Fruit fly (Drosophila melanogaster) whole organism, embryonic: Measurements from ENCODE around the gene Pgd.

Experiments
- Ada2b ChIP-seq: fragments of 200-800 bp; sonication (Bioruptor generic); IDR thresholded peaks from 2 replicates; pipeline ENCODE4 v1.3.6; 2022; ENCODE audit warnings: missing biosample characterization, missing genetic modification characterization
- Asciz ChIP-seq: fragments of 200-800 bp; sonication (Bioruptor generic); optimal IDR thresholded peaks from 2 replicates; lab custom pipeline; 2017; ENCODE audit warnings: missing biosample characterization, mild to moderate bottlenecking, missing genetic modification characterization, missing genetic modification reagents
- CG1024 ChIP-seq: fragments of 200-800 bp; sonication (Bioruptor generic); IDR thresholded peaks from 2 replicates; pipeline ENCODE4 v1.3.6; 2022; ENCODE audit warnings: missing biosample characterization, missing genetic modification characterization
- CG10565 ChIP-seq: fragments of 200-800 bp; sonication (Bioruptor generic); optimal IDR thresholded peaks from 3 replicates; lab custom pipeline; 2016; ENCODE audit warnings: missing biosample characterization, mild to moderate bottlenecking, missing genetic modification characterization
- CG10979 ChIP-seq: fragments of 200-800 bp; sonication (Bioruptor generic); optimal IDR thresholded peaks from 2 replicates; lab custom pipeline; 2018; ENCODE audit warnings: missing biosample characterization, mild to moderate bottlenecking, missing genetic modification characterization, moderate library complexity
- CG11085 ChIP-seq: fragments of 200-800 bp; sonication (Bioruptor generic); IDR thresholded peaks from 2 replicates; pipeline ENCODE4 v1.3.6; 2022; ENCODE audit warnings: missing biosample characterization, missing genetic modification characterization
- CG11093 ChIP-seq: fragments of 200-800 bp; sonication (Bioruptor generic); IDR thresholded peaks from 3 replicates; pipeline ENCODE4 v1.3.6; 2022; ENCODE audit warnings: missing biosample characterization, missing genetic modification characterization
- CG12071 ChIP-seq: fragments of 200-800 bp; sonication (Bioruptor generic); optimal IDR thresholded peaks from 3 replicates; lab custom pipeline; 2018; ENCODE audit warnings: missing biosample characterization, mild to moderate bottlenecking, missing genetic modification characterization
- CG12219 ChIP-seq: fragments of 200-800 bp; sonication (Bioruptor generic); optimal IDR thresholded peaks from 3 replicates; lab custom pipeline; 2018; ENCODE audit warnings: missing biosample characterization, mild to moderate bottlenecking, missing genetic modification characterization
- CG12391 ChIP-seq: fragments of 200-800 bp; sonication (Bioruptor generic); optimal IDR thresholded peaks from 3 replicates; lab custom pipeline; 2018; ENCODE audit warnings: missing biosample characterization, mild to moderate bottlenecking, missing genetic modification characterization, moderate library complexity
- CG13123 ChIP-seq: fragments of 200-800 bp; sonication (Bioruptor generic); optimal IDR thresholded peaks from 2 replicates; lab custom pipeline; 2016; ENCODE audit warnings: missing biosample characterization, missing genetic modification characterization
- CG14441 ChIP-seq: fragments of 200-800 bp; sonication (Bioruptor generic); IDR thresholded peaks from 2 replicates; pipeline ENCODE4 v1.3.6; 2022; ENCODE audit warnings: missing biosample characterization, missing genetic modification characterization
- CG14860 ChIP-seq: fragments of 200-800 bp; sonication (Bioruptor generic); IDR thresholded peaks from 3 replicates; pipeline ENCODE4 v1.3.6; 2022; ENCODE audit warnings: missing biosample characterization, missing genetic modification characterization; ENCODE audit not compliant: partially characterized antibody
- CG1529 ChIP-seq: fragments of 200-800 bp; sonication (Bioruptor generic); optimal IDR thresholded peaks from 3 replicates; lab custom pipeline; 2018; ENCODE audit warnings: missing biosample characterization, missing genetic modification characterization
- CG17328 ChIP-seq: fragments of 200-800 bp; sonication (Bioruptor generic); IDR thresholded peaks from 2 replicates; pipeline ENCODE4 v1.3.6; 2022; ENCODE audit warnings: missing biosample characterization, missing genetic modification characterization
- CG1792 ChIP-seq: fragments of 200-800 bp; sonication (Bioruptor generic); optimal IDR thresholded peaks from 2 replicates; lab custom pipeline; 2016; ENCODE audit warnings: missing biosample characterization, missing genetic modification characterization
- CG1832 ChIP-seq: fragments of 200-800 bp; sonication (Bioruptor generic); optimal IDR thresholded peaks from 2 replicates; lab custom pipeline; 2017; ENCODE audit warnings: missing biosample characterization, mild to moderate bottlenecking, missing genetic modification characterization, inconsistent platforms
- CG2712 ChIP-seq: fragments of 200-800 bp; optimal IDR thresholded peaks from 3 replicates; lab custom pipeline; 2019; ENCODE audit warnings: missing biosample characterization, mild to moderate bottlenecking, missing genetic modification characterization, moderate library complexity
- CG31388 ChIP-seq: fragments of 200-800 bp; sonication (Bioruptor generic); optimal IDR thresholded peaks from 2 replicates; lab custom pipeline; 2016; ENCODE audit warnings: missing biosample characterization, missing genetic modification characterization
- CG4730 ChIP-seq: fragments of 200-800 bp; sonication (Bioruptor generic); IDR thresholded peaks from 2 replicates; pipeline ENCODE4 v1.3.6; 2022; ENCODE audit warnings: missing biosample characterization, missing genetic modification characterization
- CG4820 ChIP-seq: fragments of 200-800 bp; sonication (Bioruptor generic); optimal IDR thresholded peaks from 3 replicates; lab custom pipeline; 2016; ENCODE audit warnings: missing biosample characterization, missing genetic modification characterization
- CG8765 ChIP-seq: fragments of 200-800 bp; sonication (Bioruptor generic); IDR thresholded peaks from 2 replicates; pipeline ENCODE4 v1.3.6; 2022; ENCODE audit warnings: missing biosample characterization, missing genetic modification characterization
- Dek ChIP-seq: fragments of 200-800 bp; sonication (Bioruptor generic); optimal IDR thresholded peaks from 3 replicates; lab custom pipeline; 2019; ENCODE audit warnings: missing biosample characterization, mild to moderate bottlenecking, missing genetic modification characterization, moderate library complexity
- Ets97D ChIP-seq: fragments of 200-800 bp; sonication (Bioruptor generic); optimal IDR thresholded peaks from 3 replicates; lab custom pipeline; 2016; ENCODE audit warnings: missing biosample characterization, missing genetic modification characterization
- Fer3 ChIP-seq: fragments of 200-800 bp; sonication (Bioruptor generic); optimal IDR thresholded peaks from 2 replicates; lab custom pipeline; 2018; ENCODE audit warnings: missing biosample characterization, mild to moderate bottlenecking, missing genetic modification characterization, moderate library complexity
- Hmr ChIP-seq: fragments of 200-800 bp; sonication (Bioruptor generic); optimal IDR thresholded peaks from 3 replicates; lab custom pipeline; 2017; ENCODE audit warnings: mild to moderate bottlenecking, missing biosample characterization, missing genetic modification reagents, missing genetic modification characterization
- Lpt ChIP-seq: fragments of >200 bp; optimal IDR thresholded peaks from 2 replicates; lab custom pipeline; 2018; ENCODE audit warnings: missing biosample characterization, missing genetic modification characterization
- NC2α ChIP-seq: fragments of 200-800 bp; sonication (Bioruptor generic); optimal IDR thresholded peaks from 2 replicates; lab custom pipeline; 2016; ENCODE audit warnings: missing biosample characterization, missing genetic modification characterization
- NFAT ChIP-seq: fragments of 200-800 bp; sonication (Bioruptor generic); IDR thresholded peaks from 2 replicates; pipeline ENCODE4 v1.3.6; 2022; ENCODE audit warnings: missing biosample characterization, missing genetic modification characterization
- NK7.1 ChIP-seq: fragments of 200-800 bp; sonication (Bioruptor generic); optimal IDR thresholded peaks from 3 replicates; lab custom pipeline; 2016; ENCODE audit warnings: missing biosample characterization, missing genetic modification characterization
- Opbp ChIP-seq: fragments of 200-800 bp; sonication (Bioruptor generic); IDR thresholded peaks from 3 replicates; pipeline ENCODE4 v1.3.6; 2022; ENCODE audit warnings: missing biosample characterization, missing genetic modification characterization; ENCODE audit not compliant: partially characterized antibody
- Scr ChIP-seq: fragments of 200-800 bp; sonication (Bioruptor generic); IDR thresholded peaks from 2 replicates; pipeline ENCODE4 v1.3.6; 2022; ENCODE audit warnings: missing biosample characterization, missing genetic modification characterization; ENCODE audit not compliant: partially characterized antibody
- Side ChIP-seq: fragments of 200-800 bp; sonication (Bioruptor generic); optimal IDR thresholded peaks from 2 replicates; lab custom pipeline; 2016; ENCODE audit warnings: missing biosample characterization, missing genetic modification characterization
- Trl ChIP-seq, 3 experiments: fragments of >200 bp in 2 of 3; fragments of 200-800 bp in 1 of 3; sonication (Bioruptor generic) in 1 of 3; optimal IDR thresholded peaks; 2 replicates in 1 of 3; 3 replicates in 2 of 3; lab custom pipeline; 2016 to 2017; ENCODE audit warnings: missing biosample characterization in 1 of 3, missing genetic modification characterization in 1 of 3
- amos ChIP-seq: fragments of 200-800 bp; sonication (Bioruptor generic); IDR thresholded peaks from 2 replicates; pipeline ENCODE4 v1.3.6; 2022; ENCODE audit warnings: missing biosample characterization, missing genetic modification characterization; ENCODE audit not compliant: partially characterized antibody
- aop ChIP-seq: fragments of 200-800 bp; sonication (Bioruptor generic); IDR thresholded peaks from 2 replicates; pipeline ENCODE4 v1.3.6; 2022; ENCODE audit warnings: missing biosample characterization, missing genetic modification characterization
- bbx ChIP-seq: fragments of 200-800 bp; sonication (Bioruptor generic); IDR thresholded peaks from 2 replicates; pipeline ENCODE4 v1.3.6; 2022; ENCODE audit warnings: missing biosample characterization, missing genetic modification characterization; ENCODE audit not compliant: partially characterized antibody
- gcm2 ChIP-seq: fragments of 200-800 bp; sonication (Bioruptor generic); optimal IDR thresholded peaks from 2 replicates; lab custom pipeline; 2016; ENCODE audit warnings: missing biosample characterization, missing genetic modification characterization
- grn ChIP-seq: fragments of 200-800 bp; sonication (Bioruptor generic); optimal IDR thresholded peaks from 3 replicates; lab custom pipeline; 2017; ENCODE audit warnings: missing biosample characterization, missing genetic modification characterization
- h ChIP-seq: fragments of >200 bp; optimal IDR thresholded peaks from 2 replicates; lab custom pipeline; 2017
- kah ChIP-seq: fragments of 200-800 bp; sonication (Bioruptor generic); optimal IDR thresholded peaks from 2 replicates; lab custom pipeline; 2018; ENCODE audit warnings: missing biosample characterization, mild to moderate bottlenecking, missing genetic modification characterization
- lov ChIP-seq, 2 experiments: fragments of 200-800 bp in 1 of 2; fragments of >200 bp in 1 of 2; sonication (Bioruptor generic) in 1 of 2; IDR thresholded peaks in 1 of 2; optimal IDR thresholded peaks in 1 of 2; 2 replicates in 1 of 2; 3 replicates in 1 of 2; pipeline versions ENCODE4 v1.3.6 to Lab custom; 2017 to 2022; ENCODE audit warnings: missing biosample characterization in 1 of 2, missing genetic modification characterization in 1 of 2
- peb ChIP-seq: fragments of 200-800 bp; sonication (Bioruptor generic); IDR thresholded peaks from 2 replicates; pipeline ENCODE4 v1.3.6; 2022; ENCODE audit warnings: missing biosample characterization, missing genetic modification characterization
- phol ChIP-seq: fragments of 200-800 bp; sonication (Bioruptor generic); optimal IDR thresholded peaks from 3 replicates; lab custom pipeline; 2018; ENCODE audit warnings: missing biosample characterization, mild to moderate bottlenecking, missing genetic modification characterization, moderate library complexity
- sisA ChIP-seq: fragments of 200-800 bp; sonication (Bioruptor generic); IDR thresholded peaks from 2 replicates; pipeline ENCODE4 v1.3.6; 2022; ENCODE audit warnings: missing biosample characterization, missing genetic modification characterization
- slou ChIP-seq: fragments of 200-800 bp; sonication (Bioruptor generic); optimal IDR thresholded peaks from 3 replicates; lab custom pipeline; 2016; ENCODE audit warnings: missing biosample characterization, missing genetic modification characterization
- slp2 ChIP-seq: fragments of 200-800 bp; sonication (Bioruptor generic); optimal IDR thresholded peaks from 2 replicates; lab custom pipeline; 2016; ENCODE audit warnings: missing biosample characterization, missing genetic modification characterization
- sqz ChIP-seq: fragments of 200-800 bp; sonication (Bioruptor generic); optimal IDR thresholded peaks from 3 replicates; lab custom pipeline; 2018; ENCODE audit warnings: missing biosample characterization, mild to moderate bottlenecking, missing genetic modification characterization

Pgd gene

dm6 chrX:2135868-2136787, 8.8 kb upstream of the Pgd start (continued):
- TF ChIP-seq NC2α (GFP tag; lab: Kevin White, UChicago) (no peak), CG1529 (GFP tag; lab: Kevin White, UChicago) (no peak), phol (tag; lab: Kevin White, UChicago) (peak; percentile 40), CG8765 (GFP tag; lab: Robert Waterston, UW) (no peak; the same call in 1 of the 2 replicates), CG14860 (GFP tag; lab: Robert Waterston, UW) (no peak), CG2712 (tag; lab: Kevin White, UChicago) (no peak), CG13123 (GFP tag; lab: Kevin White, UChicago) (no peak), Asciz (no peak), NK7.1 (no peak), Hmr (GFP tag; lab: Kevin White, UChicago) (peak; percentile 50), CG31388 (no peak), CG17328 (GFP tag; lab: Robert Waterston, UW) (peak; percentile 40), bbx (GFP tag; lab: Robert Waterston, UW) (no peak), Side (GFP tag; lab: Kevin White, UChicago) (no peak), Dek (tag; lab: Kevin White, UChicago) (no peak), CG1792 (GFP tag; lab: Kevin White, UChicago) (peak; percentile 17), CG14441 (GFP tag; lab: Robert Waterston, UW) (peak; percentile 75), amos (GFP tag; lab: Robert Waterston, UW) (no peak), peb (GFP tag; lab: Robert Waterston, UW) (no peak), sisA (no peak; the same call in none of the 2 replicates), CG11093 (0 out of 3 replicates have a peak, but pooled peaks have one; percentile 45), Opbp (GFP tag; lab: Robert Waterston, UW) (no peak), lov (optimal IDR thresholded peaks at IDR 0.05; lab: Kevin White, UChicago) (peak; percentile 82), lov (GFP tag; IDR thresholded peaks at IDR 0.05; lab: Robert Waterston, UW) (no peak), aop (GFP tag; lab: Robert Waterston, UW) (no peak; the same call in 1 of the 2 replicates), Fer3 (tag; lab: Kevin White, UChicago) (no peak), sqz (no peak), CG11085 (GFP tag; lab: Robert Waterston, UW) (no peak), CG12219 (no peak), slou (GFP tag; lab: Kevin White, UChicago) (no peak), Ets97D (GFP tag; lab: Kevin White, UChicago) (no peak), grn (no peak), CG10565 (GFP tag; lab: Kevin White, UChicago) (no peak), CG1832 (GFP tag; lab: Kevin White, UChicago) (no peak), kah (GFP tag; lab: Kevin White, UChicago) (no peak), CG4820 (GFP tag; lab: Kevin White, UChicago) (peak; percentile 42), Ada2b (GFP tag; lab: Robert Waterston, UW) (no peak), Trl (optimal IDR thresholded peaks at IDR 0.05; lab: Kevin White, UChicago) (no peak), Trl (GFP tag; optimal IDR thresholded peaks at IDR 0.05; lab: Kevin White, UChicago) (no peak), Scr (GFP tag; lab: Robert Waterston, UW) (no peak), Lpt (no peak), NFAT (0 out of 2 replicates have a peak, but pooled peaks have one; percentile 22), CG1024 (no peak), CG12071 (GFP tag; lab: Kevin White, UChicago) (no peak), gcm2 (GFP tag; lab: Kevin White, UChicago) (no peak), CG4730 (peak; percentile 54; the same call in 1 of the 2 replicates), CG10979 (tag; lab: Kevin White, UChicago) (no peak), slp2 (GFP tag; lab: Kevin White, UChicago) (peak; percentile 50), CG12391 (tag; lab: Kevin White, UChicago) (no peak), h (lab: Kevin White, UChicago) (no peak)
